Fruit fly (Drosophila melanogaster) whole organism, pupa: ENCODE measurements around the gene betaNACtes2.

ENCODE experiments used
- CG10348 ChIP-seq: fragments of 200-800 bp; sonication (Bioruptor generic); IDR thresholded peaks from 2 replicates; pipeline ENCODE4 v1.3.6; 2022; ENCODE audit warnings: missing biosample characterization, missing genetic modification characterization
- CG13204 ChIP-seq: fragments of 200-800 bp; sonication (Bioruptor generic); optimal IDR thresholded peaks from 2 replicates; lab custom pipeline; 2018; ENCODE audit warnings: missing biosample characterization, mild to moderate bottlenecking, missing genetic modification characterization, moderate library complexity
- CG14655 ChIP-seq: fragments of 200-800 bp; sonication (Bioruptor generic); optimal IDR thresholded peaks from 3 replicates; lab custom pipeline; 2017; ENCODE audit warnings: mild to moderate bottlenecking, missing biosample characterization, missing genetic modification reagents, missing genetic modification characterization
- CG15710 ChIP-seq: fragments of 200-800 bp; sonication (Bioruptor generic); optimal IDR thresholded peaks from 2 replicates; lab custom pipeline; 2018; ENCODE audit warnings: missing biosample characterization, mild to moderate bottlenecking, missing genetic modification characterization, moderate library complexity
- CG17806 ChIP-seq: fragments of 200-800 bp; sonication (Bioruptor generic); optimal IDR thresholded peaks from 2 replicates; lab custom pipeline; 2018; ENCODE audit warnings: missing biosample characterization, mild to moderate bottlenecking, missing genetic modification characterization, moderate library complexity
- CG34367 ChIP-seq: fragments of 200-800 bp; sonication (Bioruptor generic); optimal IDR thresholded peaks from 2 replicates; lab custom pipeline; 2018; ENCODE audit warnings: missing biosample characterization, mild to moderate bottlenecking, missing genetic modification characterization
- CG4496 ChIP-seq: fragments of 200-800 bp; sonication (Bioruptor generic); IDR thresholded peaks from 3 replicates; pipeline ENCODE4 v1.3.6; 2022; ENCODE audit warnings: missing biosample characterization, missing genetic modification characterization
- CG8159 ChIP-seq: fragments of 200-800 bp; sonication (Bioruptor generic); optimal IDR thresholded peaks from 3 replicates; lab custom pipeline; 2018; ENCODE audit warnings: missing biosample characterization, mild to moderate bottlenecking, missing genetic modification characterization, moderate library complexity
- EcR ChIP-seq: fragments of 200-800 bp; sonication (Bioruptor generic); optimal IDR thresholded peaks from 3 replicates; lab custom pipeline; 2019; ENCODE audit warnings: missing biosample characterization, missing genetic modification characterization, mild to moderate bottlenecking, moderate library complexity, missing genetic modification reagents
- Ets98B ChIP-seq: fragments of 200-800 bp; sonication (Bioruptor generic); IDR thresholded peaks from 2 replicates; pipeline ENCODE4 v1.3.6; 2022; ENCODE audit warnings: missing biosample characterization, missing genetic modification characterization
- Pif1B ChIP-seq: fragments of 200-800 bp; sonication (Bioruptor generic); optimal IDR thresholded peaks from 3 replicates; lab custom pipeline; 2016; ENCODE audit warnings: missing biosample characterization, missing genetic modification characterization
- Snoo ChIP-seq: fragments of 200-800 bp; sonication (Bioruptor generic); optimal IDR thresholded peaks from 3 replicates; lab custom pipeline; 2017; ENCODE audit warnings: missing biosample characterization, mild to moderate bottlenecking, missing genetic modification characterization, inconsistent platforms
- fd96Ca ChIP-seq: fragments of 200-800 bp; sonication (Bioruptor generic); IDR thresholded peaks from 3 replicates; pipeline ENCODE4 v1.3.6; 2022; ENCODE audit warnings: missing biosample characterization, missing genetic modification characterization
- rn ChIP-seq: fragments of 200-800 bp; sonication (Bioruptor generic); IDR thresholded peaks from 2 replicates; pipeline ENCODE4 v1.3.6; 2022; ENCODE audit warnings: missing biosample characterization, missing genetic modification characterization

- TF ChIP-seq Pif1B (GFP tag; lab: Kevin White, UChicago): no peak
- no peak for TF ChIP-seq CG34367 (tag; lab: Kevin White, UChicago)
- TF ChIP-seq rn (GFP tag; lab: Robert Waterston, UW): no peak
- no peak for TF ChIP-seq CG14655 (GFP tag; lab: Kevin White, UChicago)
- TF ChIP-seq CG17806 (tag; lab: Kevin White, UChicago): no peak
- TF ChIP-seq Ets98B (GFP tag; lab: Robert Waterston, UW): no peak
- no peak for TF ChIP-seq EcR (GFP tag; lab: Kevin White, UChicago)
- no peak for TF ChIP-seq CG15710 (tag; lab: Kevin White, UChicago)
- no peak for TF ChIP-seq CG8159 (tag; lab: Kevin White, UChicago)
- TF ChIP-seq CG10348 (GFP tag; lab: Robert Waterston, UW): no peak
- no peak for TF ChIP-seq Snoo
- no peak for TF ChIP-seq CG13204 (GFP tag; lab: Kevin White, UChicago)
- TF ChIP-seq CG4496: no peak
- TF ChIP-seq fd96Ca (GFP tag; lab: Robert Waterston, UW): no peak
Observed at dm6 chrX:14277435-14277834, 37.9 kb downstream of the betaNACtes2 start, which contains the start of gene Muc12Ea.
